Fruit fly (Drosophila melanogaster): ENCODE results near the gene cype.

- TF ChIP-seq Hr96 (GFP tag; optimal IDR thresholded peaks at IDR 0.05) (no peak), CG12768 (GFP tag; optimal IDR thresholded peaks at IDR 0.05) (no peak), kay (GFP tag; ENCODE audit: borderline replicate concordance) (no peak), cnc (optimal IDR thresholded peaks at IDR 0.05) (no peak), ovo (GFP tag; optimal IDR thresholded peaks at IDR 0.05) (no peak), cic (GFP tag; optimal IDR thresholded peaks at IDR 0.05) (no peak), CG7045 (GFP tag; optimal IDR thresholded peaks at IDR 0.05) (no peak), CG1620 (GFP tag; optimal IDR thresholded peaks at IDR 0.05) (no peak), CG14711 (tag; optimal IDR thresholded peaks at IDR 0.05) (no peak), Mnt (GFP tag; optimal IDR thresholded peaks at IDR 0.05) (no peak), bab1 (GFP tag; optimal IDR thresholded peaks at IDR 0.05) (no peak), CG11617 (GFP tag; optimal IDR thresholded peaks at IDR 0.05) (no peak)
Measured at dm6 chr2L:5328829-5329499, 1.9 kb downstream of the cype start, which contains the start of gene CG14022.

All from whole organism, adult.